Worm (Caenorhabditis elegans) whole organism, mixed stage, embryonic: ENCODE measurements around the gene gst-16.
"Not testable (repeated sequence)": the region's sequence is repeated elsewhere in the genome, so short reads cannot be mapped to it uniquely, and the experiment has no call there.

Experiments used
- M03D4.4 ChIP-seq: sonication (generic microtip); optimal IDR thresholded peaks from 2 replicates; lab custom pipeline; 2017; ENCODE audit warnings: mild to moderate bottlenecking, missing genetic modification characterization, missing compliant biosample characterization
- ceh-39 ChIP-seq: fragments of 150-350 bp; optimal IDR thresholded peaks from 2 replicates; lab custom pipeline; 2014; ENCODE audit warnings: missing biosample characterization, missing genetic modification characterization
- ceh-43 ChIP-seq: fragments of 200-800 bp; sonication (Bioruptor generic); optimal IDR thresholded peaks from 2 replicates; lab custom pipeline; 2018; ENCODE audit warnings: mild to moderate bottlenecking, missing genetic modification characterization, moderate library complexity, missing compliant biosample characterization
- ceh-83 ChIP-seq: fragments of 200-800 bp; sonication (Bioruptor generic); optimal IDR thresholded peaks from 2 replicates; lab custom pipeline; 2018; ENCODE audit warnings: mild to moderate bottlenecking, missing genetic modification characterization, missing compliant biosample characterization
- ces-1 ChIP-seq: fragments of 150-350 bp; optimal IDR thresholded peaks from 2 replicates; lab custom pipeline; 2014; ENCODE audit warnings: missing biosample characterization, missing genetic modification reagents, missing genetic modification characterization
- drap-1 ChIP-seq: fragments of 200-800 bp; sonication (Bioruptor generic); optimal IDR thresholded peaks from 3 replicates; lab custom pipeline; 2018; ENCODE audit warnings: mild to moderate bottlenecking, missing genetic modification characterization, missing compliant biosample characterization
- elt-1 ChIP-seq: sonication (generic microtip); optimal IDR thresholded peaks from 2 replicates; lab custom pipeline; 2017; ENCODE audit warnings: missing genetic modification characterization, mild to moderate bottlenecking, missing compliant biosample characterization, antibody characterized with exemption, moderate library complexity, borderline replicate concordance; ENCODE audit not compliant: insufficient read depth
- elt-3 ChIP-seq: fragments of 150-350 bp; optimal IDR thresholded peaks from 2 replicates; lab custom pipeline; 2014; ENCODE audit warnings: missing biosample characterization, missing genetic modification characterization
- ham-2 ChIP-seq: fragments of 200-800 bp; sonication (Bioruptor generic); optimal IDR thresholded peaks from 2 replicates; lab custom pipeline; 2018; ENCODE audit warnings: mild to moderate bottlenecking, missing genetic modification characterization, missing compliant biosample characterization
- lin-32 ChIP-seq: fragments of 200-800 bp; sonication (Bioruptor generic); optimal IDR thresholded peaks from 2 replicates; lab custom pipeline; 2018; ENCODE audit warnings: mild to moderate bottlenecking, missing genetic modification characterization, missing compliant biosample characterization
- lsy-2 ChIP-seq: fragments of 150-350 bp; optimal IDR thresholded peaks from 2 replicates; lab custom pipeline; 2014; ENCODE audit warnings: missing biosample characterization, missing genetic modification characterization
- mep-1 ChIP-seq: fragments of 150-350 bp; optimal IDR thresholded peaks from 2 replicates; lab custom pipeline; 2017; ENCODE audit warnings: missing biosample characterization, missing genetic modification reagents, missing genetic modification characterization, inconsistent platforms
- mls-2 ChIP-seq: sonication (generic microtip); optimal IDR thresholded peaks from 2 replicates; lab custom pipeline; 2016; ENCODE audit warnings: mild to moderate bottlenecking, missing genetic modification characterization, moderate library complexity, missing compliant biosample characterization
- nhr-2 ChIP-seq: fragments of 150-350 bp; optimal IDR thresholded peaks from 2 replicates; lab custom pipeline; 2014; ENCODE audit warnings: missing biosample characterization, missing genetic modification characterization
- nhr-28 ChIP-seq: fragments of 150-350 bp; optimal IDR thresholded peaks from 2 replicates; lab custom pipeline; 2014; ENCODE audit warnings: missing biosample characterization, missing genetic modification characterization
- pha-4 ChIP-seq: fragments of 150-350 bp; optimal IDR thresholded peaks from 2 replicates; lab custom pipeline; 2018; ENCODE audit warnings: missing biosample characterization, missing genetic modification reagents, missing genetic modification characterization
- sem-2 ChIP-seq: fragments of 200-800 bp; sonication (Bioruptor generic); optimal IDR thresholded peaks from 2 replicates; lab custom pipeline; 2018; ENCODE audit warnings: mild to moderate bottlenecking, missing genetic modification characterization, missing compliant biosample characterization
- snpc-4 ChIP-seq: fragments of 150-350 bp; optimal IDR thresholded peaks from 2 replicates; lab custom pipeline; 2014; ENCODE audit warnings: missing biosample characterization, missing genetic modification characterization
- unc-120 ChIP-seq: sonication (generic microtip); optimal IDR thresholded peaks from 2 replicates; lab custom pipeline; 2017; ENCODE audit warnings: missing genetic modification characterization, missing compliant biosample characterization; ENCODE audit not compliant: poor library complexity, severe bottlenecking
- unc-39 ChIP-seq: fragments of 150-350 bp; optimal IDR thresholded peaks from 2 replicates; lab custom pipeline; 2014; ENCODE audit warnings: missing biosample characterization, missing genetic modification characterization
- unc-62 ChIP-seq: fragments of 150-350 bp; optimal IDR thresholded peaks from 2 replicates; lab custom pipeline; 2014; ENCODE audit warnings: missing biosample characterization, missing genetic modification reagents, missing genetic modification characterization

Gene gst-16

DNA sequence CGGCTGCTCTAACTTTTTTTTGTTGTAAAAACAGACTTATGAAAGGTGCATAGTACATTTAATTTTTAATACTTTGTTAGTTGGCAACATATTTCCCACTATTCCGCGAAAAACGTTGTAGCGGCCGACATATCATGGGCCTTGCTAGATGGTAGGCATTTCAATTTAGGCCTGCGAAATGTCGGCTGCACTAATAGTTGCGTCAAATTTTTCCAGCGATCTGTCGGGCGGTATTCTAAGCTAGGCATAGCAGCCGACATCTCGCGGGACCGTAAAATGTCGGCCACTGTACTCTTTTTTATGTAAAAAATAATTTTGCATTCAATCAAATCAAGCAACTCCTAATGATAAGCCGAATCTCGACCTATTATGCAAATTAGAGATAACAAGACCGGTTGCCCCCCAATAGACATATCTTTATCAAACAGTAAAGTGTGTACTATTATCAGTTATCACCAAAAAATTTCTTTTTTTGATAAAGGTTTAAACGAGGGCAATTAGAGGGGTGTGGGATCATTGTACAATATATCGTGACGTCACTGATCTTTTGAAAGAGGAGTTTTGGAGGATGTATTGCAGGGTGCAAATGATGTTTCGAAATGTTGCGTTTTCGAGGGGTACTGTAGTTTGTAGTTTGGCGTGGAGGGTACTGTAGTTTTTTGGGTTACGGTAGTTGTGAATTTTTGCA is 40.9 kb upstream of the gst-16 start:
- TF ChIP-seq nhr-28 (tag; lab: Kevin White, UChicago) = no peak
- TF ChIP-seq elt-3 = peak; percentile 47

ce11 chrII:13664416-13664815 is 40.2 kb upstream of the gst-16 start:
- TF ChIP-seq nhr-28 (tag; lab: Kevin White, UChicago) (no peak), unc-62 (GFP tag; lab: Kevin White, UChicago) (no peak), sem-2 (GFP tag; lab: Kevin White, UChicago) (no peak), M03D4.4 (tag; lab: Kevin White, UChicago) (no peak), nhr-2 (tag; lab: Kevin White, UChicago) (no peak), ceh-39 (no peak)
- TF ChIP-seq, all 35 proteins: peak for 0

ce11 chrII:13661990-13662389 is 37.8 kb upstream of the gst-16 start, which contains the start of gene C31C9.6:
Gene C31C9.6, minus strand, starts transcription at chrII:13662090.
- TF ChIP-seq lsy-2 (tag; lab: Kevin White, UChicago); ceh-43 (GFP tag; lab: Kevin White, UChicago); nhr-28 (tag; lab: Kevin White, UChicago): not testable (repeated sequence)

DNA sequence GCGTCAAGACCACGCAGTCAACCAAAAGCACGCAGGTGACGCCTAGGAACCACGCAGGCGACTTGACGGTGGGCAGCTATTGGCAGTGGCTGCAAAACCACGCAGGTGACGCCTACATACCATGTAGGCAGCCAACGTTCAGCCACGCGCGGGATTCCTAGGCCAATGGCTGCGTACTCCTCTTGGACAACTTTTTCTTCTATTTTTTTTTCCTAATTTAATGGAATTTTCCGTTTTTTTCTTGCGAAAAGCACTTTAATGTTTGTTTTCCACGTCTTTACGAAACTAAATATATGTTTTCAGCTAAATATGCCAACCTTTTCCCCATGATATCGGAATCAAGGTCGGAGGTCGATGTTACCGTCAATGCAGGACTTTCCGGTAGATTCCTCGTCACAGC is 30.5 kb upstream of the gst-16 start, which contains the start of gene C31C9.9:
TSS of gene C31C9.9 (plus strand) at position 301 of the 400 bp plus-strand sequence.
- TF ChIP-seq ham-2; unc-62 (GFP tag; lab: Kevin White, UChicago); elt-3: not testable (repeated sequence)

- TF ChIP-seq lin-32 = no peak
- TF ChIP-seq nhr-2 (tag; lab: Kevin White, UChicago) = no peak
- no peak for TF ChIP-seq ceh-83 (GFP tag; lab: Kevin White, UChicago)
- no peak for TF ChIP-seq mls-2 (tag; lab: Kevin White, UChicago)
- no peak for TF ChIP-seq ceh-43 (GFP tag; lab: Kevin White, UChicago)
- TF ChIP-seq sem-2 (GFP tag; lab: Kevin White, UChicago) = no peak
- TF ChIP-seq mep-1 (tag; lab: Kevin White, UChicago) = no peak
These were observed 24.0 kb upstream of the gst-16 start, which contains the start of gene fbxa-169 for ce11 chrII:13648230-13648629. Gene fbxa-169, plus strand, starts transcription at chrII:13648530.

- TF ChIP-seq unc-39 (tag; lab: Kevin White, UChicago) = no peak
- no peak for TF ChIP-seq snpc-4 (tag; lab: Kevin White, UChicago)
- TF ChIP-seq nhr-28 (tag; lab: Kevin White, UChicago) = no peak
- TF ChIP-seq unc-62 (GFP tag; lab: Kevin White, UChicago) = no peak
- TF ChIP-seq mep-1 (tag; lab: Kevin White, UChicago) = peak; percentile 21
- no peak for TF ChIP-seq drap-1 (GFP tag; lab: Kevin White, UChicago)
- no peak for TF ChIP-seq ceh-43 (GFP tag; lab: Kevin White, UChicago)
These were observed 17.1 kb upstream of the gst-16 start, which contains the start of gene fbxa-167 for ce11 chrII:13641311-13641710. Gene fbxa-167, plus strand, starts transcription at chrII:13641489.

ce11 chrII:13640210-13640609 is 16.0 kb upstream of the gst-16 start:
- TF ChIP-seq unc-62 (GFP tag; lab: Kevin White, UChicago) = peak; percentile 11
- TF ChIP-seq lin-32 = no peak
- peak; percentile 25 for TF ChIP-seq ces-1 (GFP tag; lab: Kevin White, UChicago)
- TF ChIP-seq pha-4 (tag; lab: Kevin White, UChicago) = no peak

DNA sequence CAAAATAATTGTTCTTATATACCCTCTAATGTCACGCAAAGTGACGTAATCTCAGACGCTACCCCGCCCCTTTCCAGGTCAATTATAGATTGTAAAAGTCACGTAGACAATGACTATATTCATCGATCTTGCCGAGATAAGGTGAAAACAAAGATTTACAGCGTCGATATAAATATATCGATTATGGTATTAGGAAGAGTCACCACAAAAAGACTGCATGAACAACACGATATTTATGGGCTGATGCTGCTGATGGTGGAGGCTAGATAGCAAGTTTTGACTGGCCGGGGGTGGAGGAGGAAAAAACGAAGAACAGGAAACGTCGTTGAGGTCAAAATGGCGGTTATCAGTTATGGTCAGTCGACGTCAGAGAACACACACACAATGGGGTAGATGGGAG is 14.3 kb upstream of the gst-16 start:
- peak; percentile 96 for TF ChIP-seq elt-1
- TF ChIP-seq unc-120 (tag; lab: Kevin White, UChicago) = no peak
- TF ChIP-seq ceh-39 = peak; percentile 45
- TF ChIP-seq, all 35 proteins: peak for 2
